Worm (Caenorhabditis elegans) whole organism, early embryonic: ENCODE data around the gene Y43F8C.3.

Experiments used
- B0310.2 ChIP-seq: sonication (generic microtip); optimal IDR thresholded peaks from 2 replicates; lab custom pipeline; 2016; ENCODE audit warnings: mild to moderate bottlenecking, missing genetic modification characterization, missing compliant biosample characterization
- F13C5.2 ChIP-seq: sonication (generic microtip); optimal IDR thresholded peaks from 2 replicates; lab custom pipeline; 2017; ENCODE audit warnings: mild to moderate bottlenecking, missing genetic modification characterization, inconsistent platforms, missing compliant biosample characterization
- aly-1 ChIP-seq: sonication (generic microtip); optimal IDR thresholded peaks from 2 replicates; lab custom pipeline; 2016; ENCODE audit warnings: missing genetic modification characterization, missing compliant biosample characterization
- ama-1 ChIP-seq: fragments of 150-350 bp; optimal IDR thresholded peaks from 2 replicates; lab custom pipeline; 2014
- ceh-13 ChIP-seq: fragments of 200-800 bp; sonication (Bioruptor generic); optimal IDR thresholded peaks from 2 replicates; lab custom pipeline; 2018; ENCODE audit warnings: mild to moderate bottlenecking, missing genetic modification characterization, missing compliant biosample characterization
- ceh-36 ChIP-seq: sonication (generic microtip); optimal IDR thresholded peaks from 2 replicates; lab custom pipeline; 2016; ENCODE audit warnings: missing genetic modification characterization, inconsistent platforms, missing compliant biosample characterization
- ets-7 ChIP-seq: sonication (generic microtip); optimal IDR thresholded peaks from 2 replicates; lab custom pipeline; 2016; ENCODE audit warnings: missing genotype, missing genetic modification characterization, missing compliant biosample characterization
- flt-1 ChIP-seq: fragments of 200-800 bp; sonication (Bioruptor generic); IDR thresholded peaks from 2 replicates; pipeline ENCODE4 v1.3.6; 2022; ENCODE audit warnings: missing genetic modification characterization, missing compliant biosample characterization
- hmbx-1 ChIP-seq: sonication (generic microtip); optimal IDR thresholded peaks from 2 replicates; lab custom pipeline; 2016; ENCODE audit warnings: mild to moderate bottlenecking, missing genetic modification characterization, missing compliant biosample characterization
- hmg-4 ChIP-seq: fragments of 200-800 bp; sonication (Bioruptor generic); optimal IDR thresholded peaks from 2 replicates; lab custom pipeline; 2018; ENCODE audit warnings: mild to moderate bottlenecking, missing genetic modification characterization, missing compliant biosample characterization
- hnd-1 ChIP-seq: sonication (generic microtip); optimal IDR thresholded peaks from 2 replicates; lab custom pipeline; 2016; ENCODE audit warnings: missing genetic modification characterization, missing compliant biosample characterization
- pes-1 ChIP-seq: fragments of 200-800 bp; sonication (Bioruptor generic); IDR thresholded peaks from 2 replicates; pipeline ENCODE4 v1.3.6; 2022; ENCODE audit warnings: missing genetic modification reagents, missing genetic modification characterization, missing compliant biosample characterization
- scrt-1 ChIP-seq: fragments of 200-800 bp; sonication (Bioruptor generic); IDR thresholded peaks from 2 replicates; pipeline ENCODE4 v1.3.6; 2022; ENCODE audit warnings: missing genetic modification characterization, missing compliant biosample characterization
- sea-1 ChIP-seq: fragments of 200-800 bp; sonication (Bioruptor generic); conservative IDR thresholded peaks from 2 replicates; pipeline ENCODE4 v1.3.6; 2022; ENCODE audit warnings: missing genetic modification characterization, missing compliant biosample characterization
- tbx-11 ChIP-seq: fragments of 200-800 bp; sonication (Bioruptor generic); IDR thresholded peaks from 2 replicates; pipeline ENCODE4 v1.3.6; 2022; ENCODE audit warnings: missing genetic modification characterization, missing compliant biosample characterization
- tbx-37 ChIP-seq: fragments of 200-800 bp; sonication (Bioruptor generic); conservative IDR thresholded peaks from 2 replicates; pipeline ENCODE4 v1.3.6; 2022; ENCODE audit warnings: missing genetic modification reagents, missing genetic modification characterization, missing compliant biosample characterization
- tra-4 ChIP-seq: sonication (generic microtip); optimal IDR thresholded peaks from 2 replicates; lab custom pipeline; 2017; ENCODE audit warnings: missing genetic modification characterization, missing compliant biosample characterization

The Y43F8C.3 gene

DNA sequence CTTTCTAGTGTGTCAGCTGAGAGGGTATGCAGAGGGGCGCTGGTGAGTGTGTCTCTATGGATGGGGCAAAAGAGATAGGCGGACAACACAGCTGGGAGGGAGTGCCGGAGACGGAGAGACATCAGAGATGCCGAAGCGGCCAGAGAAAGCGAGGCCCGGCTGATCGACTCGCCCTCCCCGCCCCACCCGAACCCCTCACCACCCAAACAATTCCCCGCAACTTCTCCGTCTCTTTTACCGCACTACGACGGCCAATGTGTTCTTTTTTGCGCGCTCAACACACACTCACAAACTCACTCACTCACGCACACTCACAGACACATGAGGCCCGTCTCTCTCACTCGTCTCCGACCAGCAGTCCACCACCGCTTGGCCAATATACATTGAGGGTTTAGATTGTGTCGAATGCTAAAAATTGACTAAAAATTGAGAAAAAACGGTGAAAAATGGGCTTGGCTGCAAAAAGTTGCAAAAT, at the start of gene Y43F8C.3:
Gene Y43F8C.3, minus strand, starts transcription at position 187 of the 475 bp plus-strand sequence.
- TF ChIP-seq ceh-36 (tag; lab: Kevin White, UChicago) (no peak), aly-1 (tag; lab: Kevin White, UChicago) (no peak), tbx-37 (GFP tag; lab: Robert Waterston, UW) (no peak), hmg-4 (GFP tag; lab: Kevin White, UChicago) (peak; percentile 73), tbx-11 (GFP tag; lab: Robert Waterston, UW) (no peak), ama-1 (no peak), pes-1 (GFP tag; lab: Robert Waterston, UW) (no peak), scrt-1 (GFP tag; lab: Robert Waterston, UW) (no peak; the same call in 1 of the 2 replicates), hmbx-1 (tag; lab: Kevin White, UChicago) (no peak), B0310.2 (tag; lab: Kevin White, UChicago) (no peak), ceh-13 (GFP tag; lab: Kevin White, UChicago) (no peak), tra-4 (no peak), hnd-1 (no peak), flt-1 (GFP tag; lab: Robert Waterston, UW) (peak; percentile 18; the same call in 1 of the 2 replicates), F13C5.2 (tag; lab: Kevin White, UChicago) (peak; percentile 26), sea-1 (GFP tag; lab: Robert Waterston, UW) (0 out of 2 replicates have a peak, but pooled peaks have one; percentile 41), ets-7 (no peak)

ce11 chrV:19671816-19672215, 49.4 kb upstream of the Y43F8C.3 start:
- no peak for TF ChIP-seq ceh-13 (GFP tag; lab: Kevin White, UChicago)

DNA sequence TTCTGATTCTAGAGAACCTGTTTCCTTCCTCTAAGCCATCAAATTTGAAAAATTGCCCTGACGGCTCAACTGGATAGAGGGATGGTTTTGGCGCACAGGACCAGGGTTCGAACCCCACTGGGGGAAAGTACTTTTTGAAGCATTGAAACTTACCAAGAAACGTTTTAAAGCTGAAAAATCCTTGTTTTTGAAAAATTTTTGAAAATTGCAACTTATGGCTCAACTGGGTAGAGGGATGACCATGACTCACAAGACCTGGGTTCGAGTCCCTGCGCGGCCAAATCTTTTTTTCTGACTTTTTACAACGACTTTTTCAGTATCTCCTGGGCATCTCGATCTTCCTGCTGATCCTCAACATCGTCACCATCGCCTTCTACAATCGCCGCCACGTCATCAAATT, 48.4 kb upstream of the Y43F8C.3 start:
- TF ChIP-seq flt-1 (GFP tag; lab: Robert Waterston, UW) (no peak), F13C5.2 (tag; lab: Kevin White, UChicago) (no peak), hmg-4 (GFP tag; lab: Kevin White, UChicago) (no peak), tra-4 (no peak), B0310.2 (tag; lab: Kevin White, UChicago) (no peak), hnd-1 (no peak), tbx-37 (GFP tag; lab: Robert Waterston, UW) (no peak), ama-1 (no peak), aly-1 (tag; lab: Kevin White, UChicago) (no peak), ceh-13 (GFP tag; lab: Kevin White, UChicago) (no peak), sea-1 (GFP tag; lab: Robert Waterston, UW) (no peak), hmbx-1 (tag; lab: Kevin White, UChicago) (no peak), tbx-11 (GFP tag; lab: Robert Waterston, UW) (no peak), ceh-36 (tag; lab: Kevin White, UChicago) (no peak), ets-7 (no peak), pes-1 (GFP tag; lab: Robert Waterston, UW) (no peak), scrt-1 (GFP tag; lab: Robert Waterston, UW) (no peak)

DNA sequence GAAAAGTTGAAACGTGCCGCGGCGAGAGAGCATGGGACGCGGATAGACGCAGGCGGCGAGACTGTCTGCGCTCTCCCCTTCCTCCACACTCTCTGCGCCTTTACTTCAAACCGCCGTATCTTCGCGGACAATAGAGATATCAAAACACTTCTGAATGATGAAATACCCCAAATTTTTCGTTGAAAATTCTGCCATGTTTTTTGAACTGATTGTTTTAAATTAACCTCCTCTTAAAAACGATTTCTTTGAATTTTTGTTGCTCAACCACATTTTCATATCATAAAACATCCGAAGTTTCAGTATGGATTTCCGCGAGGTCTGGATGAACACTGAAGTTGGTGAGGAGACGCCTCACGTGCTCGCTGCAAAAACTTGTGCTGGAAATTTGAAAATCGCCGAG, 47.5 kb upstream of the Y43F8C.3 start, which contains the start of gene Y43F8C.11:
Gene Y43F8C.11, plus strand, starts transcription at position 301 of the 400 bp plus-strand sequence.
- no peak for TF ChIP-seq hnd-1
- no peak for TF ChIP-seq ets-7
- no peak for TF ChIP-seq pes-1 (GFP tag; lab: Robert Waterston, UW)
- TF ChIP-seq hmbx-1 (tag; lab: Kevin White, UChicago): no peak
- TF ChIP-seq aly-1 (tag; lab: Kevin White, UChicago): no peak
- TF ChIP-seq F13C5.2 (tag; lab: Kevin White, UChicago): no peak
- TF ChIP-seq B0310.2 (tag; lab: Kevin White, UChicago): no peak
- no peak for TF ChIP-seq sea-1 (GFP tag; lab: Robert Waterston, UW)
- no peak for TF ChIP-seq tra-4

- TF ChIP-seq ama-1 (no peak), hnd-1 (no peak), ets-7 (no peak), sea-1 (GFP tag; lab: Robert Waterston, UW) (no peak), F13C5.2 (tag; lab: Kevin White, UChicago) (no peak), hmg-4 (GFP tag; lab: Kevin White, UChicago) (no peak), B0310.2 (tag; lab: Kevin White, UChicago) (no peak), ceh-13 (GFP tag; lab: Kevin White, UChicago) (no peak), ceh-36 (tag; lab: Kevin White, UChicago) (no peak), pes-1 (GFP tag; lab: Robert Waterston, UW) (no peak), tbx-37 (GFP tag; lab: Robert Waterston, UW) (no peak), aly-1 (tag; lab: Kevin White, UChicago) (no peak), tbx-11 (GFP tag; lab: Robert Waterston, UW) (no peak)
Measured at ce11 chrV:19668213-19668612, 45.8 kb upstream of the Y43F8C.3 start.

- TF ChIP-seq ets-7: no peak
- TF ChIP-seq hmg-4 (GFP tag; lab: Kevin White, UChicago): no peak
- TF ChIP-seq sea-1 (GFP tag; lab: Robert Waterston, UW): no peak
- TF ChIP-seq hnd-1: no peak
- no peak for TF ChIP-seq flt-1 (GFP tag; lab: Robert Waterston, UW)
- no peak for TF ChIP-seq ama-1
- TF ChIP-seq scrt-1 (GFP tag; lab: Robert Waterston, UW): no peak
- TF ChIP-seq ceh-13 (GFP tag; lab: Kevin White, UChicago): no peak
- no peak for TF ChIP-seq ceh-36 (tag; lab: Kevin White, UChicago)
- TF ChIP-seq aly-1 (tag; lab: Kevin White, UChicago): no peak
Measured at ce11 chrV:19667716-19668115, 45.3 kb upstream of the Y43F8C.3 start.

DNA sequence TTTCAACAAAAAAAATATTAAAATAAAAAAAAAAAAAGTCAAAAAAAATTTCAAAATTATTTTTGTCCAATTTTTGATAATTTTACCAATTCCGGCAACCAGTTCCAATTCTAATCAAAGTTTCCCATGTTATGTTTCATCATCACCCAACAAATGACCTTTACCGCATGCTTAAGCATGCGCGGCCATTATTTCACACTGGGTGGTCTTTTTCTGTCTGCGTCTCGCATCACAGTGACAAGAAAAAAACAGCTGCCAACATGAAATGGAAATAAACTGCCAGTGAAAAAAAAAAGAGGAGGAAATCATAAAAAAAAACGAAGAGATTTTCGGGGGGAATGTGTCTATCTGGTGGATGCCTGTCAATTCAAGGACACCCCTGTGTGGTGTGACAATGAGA, 43.9 kb upstream of the Y43F8C.3 start:
- TF ChIP-seq hmbx-1 (tag; lab: Kevin White, UChicago) (no peak), ceh-36 (tag; lab: Kevin White, UChicago) (no peak), sea-1 (GFP tag; lab: Robert Waterston, UW) (no peak), hmg-4 (GFP tag; lab: Kevin White, UChicago) (no peak), flt-1 (GFP tag; lab: Robert Waterston, UW) (no peak), ama-1 (no peak)
